Worm (Caenorhabditis elegans): ENCODE results near the gene gsy-1.

DNA sequence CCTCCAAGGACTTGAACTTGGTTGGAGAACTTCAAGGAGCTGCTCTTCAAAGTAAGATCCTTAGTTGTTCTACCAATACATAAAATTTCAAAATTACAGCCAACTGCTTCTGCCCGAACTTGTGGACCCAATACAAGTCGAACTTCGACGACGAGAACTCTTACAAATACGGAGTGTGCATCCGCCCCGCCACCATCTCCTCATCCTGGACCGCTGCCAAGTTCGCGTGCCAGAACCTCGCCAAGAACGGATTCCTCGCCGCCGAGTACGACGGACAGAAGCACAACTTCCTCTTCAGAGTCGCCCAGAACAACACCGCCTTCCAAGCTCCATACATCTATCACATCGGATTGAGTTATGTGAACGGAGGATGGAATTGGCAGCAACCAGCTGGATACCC, 18.7 kb upstream of the gsy-1 start:
- TF ChIP-seq blmp-1 (tag; optimal IDR thresholded peaks at IDR 0.05) (no peak), lin-13 (tag; optimal IDR thresholded peaks at IDR 0.05) (no peak), pha-4 (tag; optimal IDR thresholded peaks at IDR 0.05) (no peak), mep-1 (tag; optimal IDR thresholded peaks at IDR 0.05) (no peak), lsy-2 (tag; optimal IDR thresholded peaks at IDR 0.05) (no peak), snpc-4 (tag; optimal IDR thresholded peaks at IDR 0.05) (no peak), mls-2 (tag; optimal IDR thresholded peaks at IDR 0.05) (no peak), nhr-28 (tag; optimal IDR thresholded peaks at IDR 0.05) (no peak), unc-62 (GFP tag; optimal IDR thresholded peaks at IDR 0.05) (no peak), nhr-12 (tag; optimal IDR thresholded peaks at IDR 0.05) (no peak), tbx-8 (GFP tag; optimal IDR thresholded peaks at IDR 0.05) (no peak), hlh-1 (tag; optimal IDR thresholded peaks at IDR 0.05) (no peak)
